Worm (Caenorhabditis elegans) whole organism, midembryonic: ENCODE results near the gene lgc-22.

Source experiments
- T22C8.4 ChIP-seq: fragments of 200-800 bp; sonication (Bioruptor generic); IDR thresholded peaks from 2 replicates; pipeline ENCODE4 v1.3.6; 2022; ENCODE audit warnings: missing genetic modification characterization, missing compliant biosample characterization
- cog-1 ChIP-seq: sonication (generic microtip); optimal IDR thresholded peaks from 2 replicates; lab custom pipeline; 2016; ENCODE audit warnings: missing genetic modification characterization, missing compliant biosample characterization
- flt-1 ChIP-seq: fragments of 200-800 bp; sonication (Bioruptor generic); IDR thresholded peaks from 2 replicates; pipeline ENCODE4 v1.3.6; 2022; ENCODE audit warnings: missing genetic modification characterization, missing compliant biosample characterization
- klf-2 ChIP-seq: fragments of 200-800 bp; sonication (Bioruptor generic); conservative IDR thresholded peaks from 2 replicates; pipeline ENCODE4 v1.3.6; 2022; ENCODE audit warnings: missing genetic modification reagents, missing genetic modification characterization, missing compliant biosample characterization
- med-1 ChIP-seq: sonication (generic microtip); optimal IDR thresholded peaks from 2 replicates; lab custom pipeline; 2017; ENCODE audit warnings: missing genetic modification characterization, mild to moderate bottlenecking, missing compliant biosample characterization, antibody characterized with exemption, missing genetic modification reagents; ENCODE audit not compliant: insufficient read depth
- ref-1 ChIP-seq: fragments of 200-800 bp; sonication (Bioruptor generic); conservative IDR thresholded peaks from 2 replicates; pipeline ENCODE4 v1.3.6; 2022; ENCODE audit warnings: missing genetic modification reagents, missing genetic modification characterization, missing compliant biosample characterization
- tab-1 ChIP-seq: fragments of 200-800 bp; sonication (Bioruptor generic); IDR thresholded peaks from 2 replicates; pipeline ENCODE4 v1.3.6; 2022; ENCODE audit warnings: missing genetic modification characterization, missing compliant biosample characterization
- ztf-23 ChIP-seq: fragments of 200-800 bp; sonication (Bioruptor generic); IDR thresholded peaks from 2 replicates; pipeline ENCODE4 v1.3.6; 2022; ENCODE audit warnings: missing genetic modification reagents, missing genetic modification characterization, missing compliant biosample characterization
- ztf-29 ChIP-seq: fragments of 200-800 bp; sonication (Bioruptor generic); IDR thresholded peaks from 2 replicates; pipeline ENCODE4 v1.3.6; 2022; ENCODE audit warnings: missing genetic modification reagents, missing genetic modification characterization, missing compliant biosample characterization

DNA sequence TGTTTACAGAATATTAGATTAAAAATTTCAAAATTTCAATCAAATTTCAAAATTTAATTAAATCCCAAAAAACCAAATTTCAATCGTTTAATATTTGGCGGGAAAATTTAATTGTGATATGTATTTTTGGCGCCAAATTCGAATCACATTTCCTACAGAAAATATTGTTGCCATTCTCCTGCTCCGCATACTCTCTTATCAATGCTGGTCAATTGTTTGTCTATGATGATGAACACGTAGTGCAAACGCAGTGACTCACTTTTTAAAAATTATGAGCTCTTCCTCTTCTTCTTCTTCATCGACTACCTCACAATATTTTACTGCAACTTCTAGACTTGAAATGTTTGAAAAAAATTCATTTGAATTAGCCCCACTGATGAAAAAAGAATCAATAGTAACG lies 25.3 kb downstream of the lgc-22 start, which contains the start of gene trpl-2:
- no peak for TF ChIP-seq ref-1 (GFP tag; lab: Robert Waterston, UW)
- no peak for TF ChIP-seq flt-1 (GFP tag; lab: Robert Waterston, UW)
- TF ChIP-seq ztf-23 (GFP tag; lab: Robert Waterston, UW) = no peak
- TF ChIP-seq cog-1 (tag; lab: Kevin White, UChicago) = no peak
- no peak for TF ChIP-seq ztf-29 (GFP tag; lab: Robert Waterston, UW)
- TF ChIP-seq med-1 (GFP tag; lab: Kevin White, UChicago) = no peak
- no peak for TF ChIP-seq klf-2 (GFP tag; lab: Robert Waterston, UW)
- no peak for TF ChIP-seq tab-1 (GFP tag; lab: Robert Waterston, UW)
- TF ChIP-seq T22C8.4 = no peak
